Fruit fly (Drosophila melanogaster): ENCODE data around the gene Gr39b.

The Gr39b gene

DNA sequence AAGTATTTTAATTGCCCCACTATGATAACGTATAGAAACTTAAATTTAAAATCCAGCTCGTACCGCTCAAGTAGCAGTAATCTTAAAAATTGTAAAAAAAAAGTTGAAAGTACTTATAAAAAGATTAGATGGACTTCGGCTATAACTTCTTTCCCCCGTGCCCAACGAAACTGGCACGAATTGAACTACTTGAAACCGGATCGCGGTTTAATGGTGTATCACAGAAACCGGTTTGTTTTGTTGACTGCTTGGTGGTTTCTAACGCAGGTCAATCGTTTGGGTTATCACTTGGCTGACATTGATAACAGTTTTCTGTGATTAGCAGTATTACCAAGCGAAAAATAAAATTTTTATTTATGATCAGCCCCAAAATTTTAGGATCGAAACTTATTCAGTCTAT, 2.2 kb downstream of the Gr39b start (continued):
- TF ChIP-seq CG34376 (GFP tag; optimal IDR thresholded peaks at IDR 0.05) (peak; percentile 70), gem (tag; optimal IDR thresholded peaks at IDR 0.05) (peak; percentile 97), Ssrp (tag; optimal IDR thresholded peaks at IDR 0.05) (no peak), ems (GFP tag; optimal IDR thresholded peaks at IDR 0.05) (no peak), wor (GFP tag; IDR thresholded peaks at IDR 0.05) (no peak), Sox102F (GFP tag; optimal IDR thresholded peaks at IDR 0.05) (no peak), CG14441 (GFP tag; IDR thresholded peaks at IDR 0.05) (no peak), Gsc (GFP tag; IDR thresholded peaks at IDR 0.05) (no peak), Hr78 (GFP tag; optimal IDR thresholded peaks at IDR 0.05) (peak in 1 of 2 experiments; percentile 94), chinmo (GFP tag; IDR thresholded peaks at IDR 0.05; ENCODE audit: partially characterized antibody) (0 out of 4 replicates have a peak, but pooled peaks have one; percentile 58), sens (GFP tag) (peak; percentile 16)

DNA sequence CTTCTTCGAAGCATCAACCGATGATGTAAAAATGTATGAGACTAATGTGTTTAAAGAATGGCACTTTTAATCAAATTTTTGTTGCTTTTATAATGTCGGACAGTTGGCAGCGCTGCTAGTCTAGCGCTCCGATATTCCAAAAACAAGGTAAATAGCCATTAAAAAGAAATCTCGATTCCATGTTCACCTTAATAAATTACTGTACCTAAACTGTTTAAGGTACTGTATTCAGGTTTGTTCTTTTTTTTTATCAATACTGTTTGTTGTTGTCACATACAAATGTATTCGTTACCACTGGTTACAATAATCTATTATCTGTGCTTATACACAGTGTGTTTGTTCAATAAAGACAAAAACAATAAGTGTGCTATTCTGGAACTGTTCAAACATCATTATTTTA, 8.6 kb downstream of the Gr39b start, which contains the start of gene dtr:
dtr (plus strand) TSS at position 301 of the 400 bp plus-strand sequence.
- TF ChIP-seq CG2678 (tag; optimal IDR thresholded peaks at IDR 0.05) (no peak), caup (GFP tag; optimal IDR thresholded peaks at IDR 0.05; ENCODE audit: severe bottlenecking) (no peak), Opbp (GFP tag; IDR thresholded peaks at IDR 0.05; ENCODE audit: partially characterized antibody) (no peak), CG2129 (GFP tag; IDR thresholded peaks at IDR 0.05; ENCODE audit: partially characterized antibody) (no peak), Dad (GFP tag; optimal IDR thresholded peaks at IDR 0.05) (no peak), HLH54F (GFP tag; optimal IDR thresholded peaks at IDR 0.05) (no peak), CG9932 (GFP tag; IDR thresholded peaks at IDR 0.05) (no peak), Dll (GFP tag; IDR thresholded peaks at IDR 0.05; ENCODE audit: partially characterized antibody) (no peak), ab (GFP tag; optimal IDR thresholded peaks at IDR 0.05) (no peak), NC2α (GFP tag; optimal IDR thresholded peaks at IDR 0.05) (no peak), Scr (GFP tag; IDR thresholded peaks at IDR 0.05; ENCODE audit: partially characterized antibody) (no peak), Sry-β (GFP tag; optimal IDR thresholded peaks at IDR 0.05) (no peak), zfh1 (GFP tag; IDR thresholded peaks at IDR 0.05) (no peak), Xbp1 (GFP tag; optimal IDR thresholded peaks at IDR 0.05) (no peak), CG12236 (GFP tag; optimal IDR thresholded peaks at IDR 0.05) (no peak), Atf3 (GFP tag; optimal IDR thresholded peaks at IDR 0.05) (no peak), Mad (GFP tag; optimal IDR thresholded peaks at IDR 0.05) (no peak)

DNA sequence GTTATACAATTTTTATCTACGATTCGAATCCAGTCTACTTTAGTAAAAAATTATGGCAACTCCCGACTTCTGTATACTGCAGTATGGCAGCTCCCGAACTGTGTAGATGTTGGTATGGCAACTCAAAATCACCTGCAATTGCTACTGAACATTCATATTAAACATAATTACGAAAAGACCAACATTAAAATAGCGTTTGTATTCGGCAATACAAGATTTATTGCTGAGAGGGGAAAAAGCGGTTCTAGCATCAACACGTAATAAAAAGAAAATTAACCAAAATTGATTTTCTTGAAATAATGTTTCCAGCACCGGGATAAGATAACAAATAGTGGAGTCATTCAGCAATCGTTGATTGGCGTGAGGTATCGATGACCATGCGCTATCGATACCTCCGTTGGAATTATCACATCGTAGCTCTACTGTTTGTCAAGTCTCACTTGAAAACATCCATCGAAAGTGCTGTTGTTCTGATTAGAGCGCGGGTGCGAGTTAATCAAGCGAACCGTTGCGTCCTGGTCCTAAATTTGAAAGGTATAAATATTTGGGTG, 25.2 kb downstream of the Gr39b start, which contains the start of gene Tsp39D:
Tsp39D (plus strand) TSS at position 405 of the 551 bp plus-strand sequence.
- TF ChIP-seq CG3995 (GFP tag; optimal IDR thresholded peaks at IDR 0.05) (peak; percentile 43), br (optimal IDR thresholded peaks at IDR 0.05) (no peak), CG17359 (tag; optimal IDR thresholded peaks at IDR 0.05) (no peak), pzg (GFP tag; optimal IDR thresholded peaks at IDR 0.05) (peak; percentile 67), nerfin-2 (GFP tag; IDR thresholded peaks at IDR 0.05; ENCODE audit: partially characterized antibody) (peak; percentile 85), Max (GFP tag; optimal IDR thresholded peaks at IDR 0.05) (no peak), CG2120 (GFP tag; optimal IDR thresholded peaks at IDR 0.05) (peak; percentile 29), vvl (GFP tag; IDR thresholded peaks at IDR 0.05) (no peak), dan (GFP tag; IDR thresholded peaks at IDR 0.05) (no peak), CG14860 (GFP tag; IDR thresholded peaks at IDR 0.05; ENCODE audit: partially characterized antibody) (peak; percentile 87), Sox102F (GFP tag; optimal IDR thresholded peaks at IDR 0.05) (no peak), CG30020 (tag; optimal IDR thresholded peaks at IDR 0.05) (peak; percentile 73), dimm (GFP tag; IDR thresholded peaks at IDR 0.05) (no peak), psq (GFP tag; optimal IDR thresholded peaks at IDR 0.05) (no peak), yki (optimal IDR thresholded peaks at IDR 0.05) (no peak), gem (tag; optimal IDR thresholded peaks at IDR 0.05) (peak; percentile 36), odd (GFP tag; optimal IDR thresholded peaks at IDR 0.05) (no peak), CG32532 (GFP tag; IDR thresholded peaks at IDR 0.05) (no peak), CG8359 (GFP tag; optimal IDR thresholded peaks at IDR 0.05; ENCODE audit: borderline replicate concordance) (no peak), Ets65A (GFP tag) (peak; percentile 94), CG1792 (GFP tag; optimal IDR thresholded peaks at IDR 0.05) (no peak), CG1647 (GFP tag; optimal IDR thresholded peaks at IDR 0.05) (no peak), sim (GFP tag; IDR thresholded peaks at IDR 0.05) (no peak), CrebB (tag; optimal IDR thresholded peaks at IDR 0.05) (no peak)
